Worm (Caenorhabditis elegans) whole organism, L1 larva: ENCODE data around the gene T24E12.10.
"Not testable (repeated sequence)": the region's sequence is repeated elsewhere in the genome, so short reads cannot be mapped to it uniquely, and the experiment has no call there.

Experiments
- elt-2 ChIP-seq: sonication (generic microtip); optimal IDR thresholded peaks from 2 replicates; lab custom pipeline; 2016; ENCODE audit warnings: missing genetic modification characterization, mild to moderate bottlenecking, inconsistent platforms, missing compliant biosample characterization, missing genetic modification reagents
- fos-1 ChIP-seq: fragments of 150-350 bp; optimal IDR thresholded peaks from 2 replicates; lab custom pipeline; 2014; ENCODE audit warnings: missing biosample characterization, missing genetic modification characterization
- lin-13 ChIP-seq: fragments of 150-350 bp; optimal IDR thresholded peaks from 2 replicates; lab custom pipeline; 2014; ENCODE audit warnings: missing biosample characterization, missing genetic modification reagents, missing genetic modification characterization
- lin-15B ChIP-seq: fragments of 150-350 bp; sonication (generic microtip); optimal IDR thresholded peaks from 3 replicates; lab custom pipeline; 2014; ENCODE audit warnings: missing biosample characterization, missing genetic modification characterization
- lin-39 ChIP-seq: fragments of 150-350 bp; optimal IDR thresholded peaks from 2 replicates; lab custom pipeline; 2014; ENCODE audit warnings: missing biosample characterization, missing genetic modification reagents, missing genetic modification characterization
- mab-9 ChIP-seq: fragments of 200-800 bp; sonication (Bioruptor generic); IDR thresholded peaks from 2 replicates; pipeline ENCODE4 v1.3.6; 2022; ENCODE audit warnings: missing genetic modification reagents, missing genetic modification characterization, missing compliant biosample characterization
- nhr-11 ChIP-seq: fragments of 150-350 bp; optimal IDR thresholded peaks from 2 replicates; lab custom pipeline; 2014; ENCODE audit warnings: missing biosample characterization, missing genetic modification characterization
- nhr-47 ChIP-seq: sonication (generic microtip); optimal IDR thresholded peaks from 2 replicates; lab custom pipeline; 2016; ENCODE audit warnings: mild to moderate bottlenecking, missing genetic modification characterization, moderate library complexity, missing compliant biosample characterization
- nhr-77 ChIP-seq: fragments of 150-350 bp; optimal IDR thresholded peaks from 2 replicates; lab custom pipeline; 2014; ENCODE audit warnings: missing biosample characterization, missing genetic modification characterization
- tbx-2 ChIP-seq: sonication (generic microtip); optimal IDR thresholded peaks from 2 replicates; lab custom pipeline; 2016; ENCODE audit warnings: missing genetic modification characterization, missing compliant biosample characterization
- unc-130 ChIP-seq: fragments of 150-350 bp; optimal IDR thresholded peaks from 2 replicates; lab custom pipeline; 2017; ENCODE audit warnings: missing biosample characterization, missing genetic modification characterization, inconsistent platforms
- unc-30 ChIP-seq: sonication (generic microtip); optimal IDR thresholded peaks from 2 replicates; lab custom pipeline; 2017; ENCODE audit warnings: missing biosample characterization, missing genetic modification characterization
- unc-62 ChIP-seq: fragments of 150-350 bp; optimal IDR thresholded peaks from 2 replicates; lab custom pipeline; 2014; ENCODE audit warnings: missing biosample characterization, missing genetic modification reagents, missing genetic modification characterization

DNA sequence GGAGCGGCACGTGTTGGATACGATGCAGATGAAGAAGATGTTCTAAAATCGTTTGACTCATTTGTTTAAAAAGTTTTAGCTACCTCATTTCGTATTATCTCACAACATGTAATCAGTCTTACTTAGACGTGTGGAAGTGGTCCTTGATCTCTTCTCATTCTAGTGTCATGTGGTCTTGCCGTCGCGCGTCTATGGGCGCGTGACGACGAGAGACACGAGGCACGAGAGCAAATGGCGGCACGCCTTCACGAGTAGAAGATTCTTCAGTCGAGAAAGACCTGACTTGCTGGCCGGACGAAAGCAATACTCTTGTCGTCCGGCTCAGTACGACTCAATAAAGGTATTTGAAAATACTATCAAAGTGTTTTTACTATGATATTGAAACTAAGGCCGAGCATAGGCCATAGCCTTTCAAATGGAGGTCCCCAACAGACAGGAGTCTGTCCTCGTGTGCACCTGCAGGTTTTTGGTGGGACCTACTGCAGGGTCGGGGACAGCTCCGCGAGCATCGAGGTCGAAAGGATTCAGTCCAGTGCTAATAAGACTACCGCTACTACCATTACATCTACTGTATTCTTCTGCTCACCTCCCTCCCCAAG, 43.3 kb upstream of the T24E12.10 start, which contains the start of gene fbxa-24:
- not testable (repeated sequence) for TF ChIP-seq lin-13; nhr-77 (tag; lab: Kevin White, UChicago); mab-9; lin-39 (tag; lab: Kevin White, UChicago); elt-2 (tag; lab: Kevin White, UChicago); nhr-11 (tag; lab: Kevin White, UChicago); fos-1 (tag; lab: Kevin White, UChicago); unc-130 (tag; lab: Kevin White, UChicago); lin-15B; unc-30 (tag; lab: Kevin White, UChicago); unc-62 (GFP tag; lab: Kevin White, UChicago)
- peak; percentile 31 for TF ChIP-seq tbx-2 (tag; lab: Kevin White, UChicago)
- peak; percentile 37 for TF ChIP-seq nhr-47 (tag; lab: Kevin White, UChicago)
